Fruit fly (Drosophila melanogaster) whole organism, prepupa: Measurements from ENCODE around the gene M6.

Experiments
- Blimp-1 ChIP-seq: fragments of 200-800 bp; sonication (Bioruptor generic); optimal IDR thresholded peaks from 3 replicates; lab custom pipeline; 2017; ENCODE audit warnings: missing biosample characterization, missing genetic modification characterization, mild to moderate bottlenecking, moderate library complexity, missing genetic modification reagents
- CG11294 ChIP-seq: fragments of 200-800 bp; sonication (Bioruptor generic); IDR thresholded peaks from 2 replicates; pipeline ENCODE4 v1.3.6; 2022; ENCODE audit warnings: missing biosample characterization, missing genetic modification characterization
- CG11762 ChIP-seq: fragments of 200-800 bp; sonication (Bioruptor generic); optimal IDR thresholded peaks from 3 replicates; lab custom pipeline; 2016; ENCODE audit warnings: missing biosample characterization, missing genetic modification characterization; ENCODE audit not compliant: insufficient read depth
- CG1621 ChIP-seq: fragments of 200-800 bp; sonication (Bioruptor generic); optimal IDR thresholded peaks from 3 replicates; lab custom pipeline; 2018; ENCODE audit warnings: missing biosample characterization, mild to moderate bottlenecking, missing genetic modification characterization
- CG3032 ChIP-seq: fragments of 200-800 bp; optimal IDR thresholded peaks from 2 replicates; lab custom pipeline; 2019; ENCODE audit warnings: missing biosample characterization, mild to moderate bottlenecking, missing genetic modification characterization, moderate library complexity
- CG31627 ChIP-seq: fragments of 200-800 bp; sonication (Bioruptor generic); optimal IDR thresholded peaks from 3 replicates; lab custom pipeline; 2016; ENCODE audit warnings: missing biosample characterization, missing genetic modification characterization
- CG3919 ChIP-seq: fragments of 200-800 bp; sonication (Bioruptor generic); optimal IDR thresholded peaks from 3 replicates; lab custom pipeline; 2016; ENCODE audit warnings: missing biosample characterization, missing genetic modification characterization
- CG6163 ChIP-seq: fragments of 200-800 bp; sonication (Bioruptor generic); IDR thresholded peaks from 3 replicates; pipeline ENCODE4 v1.3.6; 2022; ENCODE audit warnings: missing biosample characterization, missing genetic modification characterization
- CG6276 ChIP-seq: fragments of 200-800 bp; sonication (Bioruptor generic); optimal IDR thresholded peaks from 2 replicates; lab custom pipeline; 2017; ENCODE audit warnings: missing biosample characterization, mild to moderate bottlenecking, missing genetic modification characterization
- CG6792 ChIP-seq: fragments of 200-800 bp; sonication (Bioruptor generic); optimal IDR thresholded peaks from 3 replicates; lab custom pipeline; 2016; ENCODE audit warnings: missing biosample characterization, missing genetic modification characterization
- CG6808 ChIP-seq: fragments of 200-800 bp; sonication (Bioruptor generic); optimal IDR thresholded peaks from 3 replicates; lab custom pipeline; 2017; ENCODE audit warnings: missing biosample characterization, missing genetic modification characterization, mild to moderate bottlenecking, moderate library complexity, missing genetic modification reagents
- CG7368 ChIP-seq: fragments of 200-800 bp; sonication (Bioruptor generic); optimal IDR thresholded peaks from 3 replicates; lab custom pipeline; 2016; ENCODE audit warnings: missing biosample characterization, missing genetic modification characterization
- CG8119 ChIP-seq: fragments of 200-800 bp; sonication (Bioruptor generic); IDR thresholded peaks from 3 replicates; pipeline ENCODE4 v1.3.6; 2022; ENCODE audit warnings: missing biosample characterization, missing genetic modification characterization
- CG8319 ChIP-seq: fragments of 200-800 bp; sonication (Bioruptor generic); optimal IDR thresholded peaks from 3 replicates; lab custom pipeline; 2016; ENCODE audit warnings: missing biosample characterization, missing genetic modification characterization
- CG8632 ChIP-seq: fragments of 200-800 bp; sonication (Bioruptor generic); optimal IDR thresholded peaks from 3 replicates; lab custom pipeline; 2016; ENCODE audit warnings: missing biosample characterization, missing genetic modification characterization
- CG9139 ChIP-seq: fragments of 200-800 bp; sonication (Bioruptor generic); optimal IDR thresholded peaks from 3 replicates; lab custom pipeline; 2017; ENCODE audit warnings: missing biosample characterization, mild to moderate bottlenecking, missing genetic modification characterization
- Eip75B ChIP-seq: fragments of 200-800 bp; sonication (Bioruptor generic); optimal IDR thresholded peaks from 3 replicates; lab custom pipeline; 2016; ENCODE audit warnings: missing biosample characterization, missing genetic modification characterization
- Ets96B ChIP-seq: fragments of 200-800 bp; optimal IDR thresholded peaks from 2 replicates; lab custom pipeline; 2019; ENCODE audit warnings: missing biosample characterization, mild to moderate bottlenecking, missing genetic modification characterization, moderate library complexity
- Gug ChIP-seq: fragments of 200-800 bp; sonication (Bioruptor generic); IDR thresholded peaks from 2 replicates; pipeline ENCODE4 v1.3.6; 2022; ENCODE audit warnings: missing biosample characterization, missing genetic modification characterization
- Hr39 ChIP-seq: fragments of 200-800 bp; sonication (Bioruptor generic); optimal IDR thresholded peaks from 2 replicates; lab custom pipeline; 2016; ENCODE audit warnings: missing biosample characterization, missing genetic modification characterization
- Lpt ChIP-seq: fragments of 200-800 bp; sonication (Bioruptor generic); optimal IDR thresholded peaks from 3 replicates; lab custom pipeline; 2016; ENCODE audit warnings: missing biosample characterization, missing genetic modification characterization
- OdsH ChIP-seq: fragments of 200-800 bp; sonication (Bioruptor generic); optimal IDR thresholded peaks from 3 replicates; lab custom pipeline; 2016; ENCODE audit warnings: missing biosample characterization, missing genetic modification characterization
- Sox102F ChIP-seq: fragments of 200-800 bp; sonication (Bioruptor generic); optimal IDR thresholded peaks from 2 replicates; lab custom pipeline; 2016; ENCODE audit warnings: missing biosample characterization, mild to moderate bottlenecking, missing genetic modification characterization
- achi ChIP-seq: fragments of 200-800 bp; sonication (Bioruptor generic); optimal IDR thresholded peaks from 3 replicates; lab custom pipeline; 2016; ENCODE audit warnings: missing biosample characterization, missing genetic modification characterization
- acj6 ChIP-seq: fragments of 200-800 bp; sonication (Bioruptor generic); optimal IDR thresholded peaks from 3 replicates; lab custom pipeline; 2016; ENCODE audit warnings: missing biosample characterization, missing genetic modification characterization
- cyc ChIP-seq: fragments of 200-800 bp; sonication (Bioruptor generic); optimal IDR thresholded peaks from 3 replicates; lab custom pipeline; 2016; ENCODE audit warnings: missing biosample characterization, missing genetic modification characterization
- dac ChIP-seq: fragments of 200-800 bp; sonication (Bioruptor generic); optimal IDR thresholded peaks from 2 replicates; lab custom pipeline; 2017; ENCODE audit warnings: missing biosample characterization, mild to moderate bottlenecking, missing genetic modification characterization
- dsx ChIP-seq: fragments of 200-800 bp; optimal IDR thresholded peaks from 3 replicates; lab custom pipeline; 2019; ENCODE audit warnings: missing biosample characterization, mild to moderate bottlenecking, missing genetic modification characterization, moderate library complexity; ENCODE audit not compliant: poor library complexity, severe bottlenecking
- eg ChIP-seq: fragments of 200-800 bp; sonication (Bioruptor generic); IDR thresholded peaks from 3 replicates; pipeline ENCODE4 v1.3.6; 2022; ENCODE audit warnings: missing biosample characterization, missing genetic modification characterization
- esn ChIP-seq: fragments of 200-800 bp; sonication (Bioruptor generic); optimal IDR thresholded peaks from 2 replicates; lab custom pipeline; 2016; ENCODE audit warnings: missing biosample characterization, mild to moderate bottlenecking, missing genetic modification characterization, moderate library complexity
- fd59A ChIP-seq: fragments of 200-800 bp; sonication (Bioruptor generic); optimal IDR thresholded peaks from 2 replicates; lab custom pipeline; 2017; ENCODE audit warnings: missing biosample characterization, mild to moderate bottlenecking, missing genetic modification characterization, missing genetic modification reagents
- fkh ChIP-seq: fragments of 200-800 bp; sonication (Bioruptor generic); optimal IDR thresholded peaks from 3 replicates; lab custom pipeline; 2017; ENCODE audit warnings: missing biosample characterization, mild to moderate bottlenecking, missing genetic modification characterization, moderate library complexity
- lz ChIP-seq: fragments of 200-800 bp; sonication (Bioruptor generic); optimal IDR thresholded peaks from 3 replicates; lab custom pipeline; 2016; ENCODE audit warnings: missing biosample characterization, missing genetic modification characterization
- pdm3 ChIP-seq: fragments of 200-800 bp; sonication (Bioruptor generic); optimal IDR thresholded peaks from 3 replicates; lab custom pipeline; 2016; ENCODE audit warnings: missing biosample characterization, missing genetic modification characterization
- salr ChIP-seq, 2 experiments: fragments of 200-800 bp; sonication (Bioruptor generic); optimal IDR thresholded peaks; 3 replicates each; lab custom pipeline; 2016 to 2018; ENCODE audit warnings: missing biosample characterization in 2 of 2, missing genetic modification characterization in 2 of 2, mild to moderate bottlenecking in 1 of 2
- spab ChIP-seq: fragments of 200-800 bp; sonication (Bioruptor generic); optimal IDR thresholded peaks from 2 replicates; lab custom pipeline; 2017; ENCODE audit warnings: missing biosample characterization, mild to moderate bottlenecking, missing genetic modification characterization, missing genetic modification reagents
- ss ChIP-seq, 2 experiments: fragments of 200-800 bp; sonication (Bioruptor generic); optimal IDR thresholded peaks; 2 replicates in 1 of 2; 3 replicates in 1 of 2; lab custom pipeline; 2017 to 2018; ENCODE audit warnings: mild to moderate bottlenecking in 2 of 2, missing biosample characterization in 2 of 2, missing genetic modification characterization in 2 of 2, moderate library complexity in 1 of 2
- topi ChIP-seq: fragments of 200-800 bp; sonication (Bioruptor generic); optimal IDR thresholded peaks from 3 replicates; lab custom pipeline; 2016; ENCODE audit warnings: missing biosample characterization, missing genetic modification characterization
- vri ChIP-seq: fragments of 200-800 bp; sonication (Bioruptor generic); optimal IDR thresholded peaks from 3 replicates; lab custom pipeline; 2016; ENCODE audit warnings: missing biosample characterization, mild to moderate bottlenecking, missing genetic modification characterization

The M6 gene

DNA sequence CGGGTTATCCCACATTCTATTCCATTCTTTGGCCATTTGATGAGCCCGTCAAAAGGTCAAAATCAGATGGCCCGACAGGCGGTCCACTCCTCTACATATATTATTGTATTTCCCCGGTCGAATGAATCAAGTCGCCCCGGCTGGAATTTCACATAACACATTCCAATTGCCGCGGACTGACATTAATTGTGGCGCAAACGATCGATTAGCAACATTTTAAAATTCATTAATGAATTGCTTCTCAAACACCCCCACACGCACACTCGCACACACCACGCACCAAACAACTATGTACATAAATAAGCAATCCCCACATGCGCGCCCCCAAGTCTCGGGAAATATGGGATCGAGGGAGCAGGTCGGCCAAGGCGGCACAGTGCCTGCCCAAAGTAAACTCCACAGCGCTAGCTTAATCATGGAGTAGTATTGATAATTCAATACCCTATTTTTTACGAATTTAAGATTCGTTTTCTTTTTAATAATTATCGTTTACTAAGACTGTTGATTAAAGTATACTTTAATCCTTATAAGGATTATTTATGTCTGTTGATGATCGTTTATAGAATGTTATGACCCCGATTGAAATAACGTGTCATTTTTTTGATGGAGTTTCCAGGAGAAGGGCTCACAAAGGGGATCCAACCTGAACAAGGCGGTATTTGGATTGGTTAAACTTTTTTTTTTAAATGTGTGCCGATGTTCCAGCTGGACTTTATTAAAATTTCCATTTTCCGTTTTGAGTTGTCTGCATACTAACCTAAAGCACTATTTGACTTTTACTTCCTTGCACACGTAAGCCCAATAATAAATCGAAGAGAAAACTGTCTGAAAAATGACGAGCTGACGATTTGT lies 42.2 kb upstream of the M6 start:
- TF ChIP-seq acj6 (GFP tag; lab: Kevin White, UChicago) (no peak), CG9139 (GFP tag; lab: Kevin White, UChicago) (no peak), CG6276 (GFP tag; lab: Kevin White, UChicago) (no peak), Hr39 (GFP tag; lab: Kevin White, UChicago) (no peak), CG1621 (tag; lab: Kevin White, UChicago) (no peak), dsx (GFP tag; lab: Kevin White, UChicago) (no peak), Blimp-1 (GFP tag; lab: Kevin White, UChicago) (no peak), fd59A (GFP tag; lab: Kevin White, UChicago) (no peak), Sox102F (GFP tag; lab: Kevin White, UChicago) (no peak), CG11294 (GFP tag; lab: Robert Waterston, UW) (no peak), Gug (GFP tag; lab: Robert Waterston, UW) (no peak), Eip75B (no peak), Ets96B (no peak)

DNA sequence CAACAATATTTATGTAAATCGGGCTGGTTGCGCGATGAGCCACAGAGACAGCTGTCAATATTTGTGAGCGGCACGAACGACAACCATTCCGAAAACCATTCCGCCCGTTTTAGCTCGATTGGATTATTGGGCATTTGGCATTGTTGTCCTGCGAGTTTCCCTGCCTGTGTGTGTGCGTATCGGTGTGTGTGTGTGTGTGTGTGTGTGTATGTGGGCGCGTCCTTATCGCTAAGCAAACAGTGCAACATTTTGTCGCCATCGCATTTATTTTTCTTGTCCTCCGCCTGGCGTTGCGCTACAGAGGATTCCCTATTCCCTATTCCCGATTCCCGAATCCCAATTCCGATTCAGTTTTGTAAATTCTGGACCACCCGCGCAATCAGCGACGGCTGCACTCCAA lies 35.8 kb upstream of the M6 start:
- TF ChIP-seq CG31627 (GFP tag; lab: Kevin White, UChicago): no peak
- peak; percentile 1 for TF ChIP-seq fkh (GFP tag; lab: Kevin White, UChicago)
- TF ChIP-seq, all 60 proteins: peak for 1

DNA sequence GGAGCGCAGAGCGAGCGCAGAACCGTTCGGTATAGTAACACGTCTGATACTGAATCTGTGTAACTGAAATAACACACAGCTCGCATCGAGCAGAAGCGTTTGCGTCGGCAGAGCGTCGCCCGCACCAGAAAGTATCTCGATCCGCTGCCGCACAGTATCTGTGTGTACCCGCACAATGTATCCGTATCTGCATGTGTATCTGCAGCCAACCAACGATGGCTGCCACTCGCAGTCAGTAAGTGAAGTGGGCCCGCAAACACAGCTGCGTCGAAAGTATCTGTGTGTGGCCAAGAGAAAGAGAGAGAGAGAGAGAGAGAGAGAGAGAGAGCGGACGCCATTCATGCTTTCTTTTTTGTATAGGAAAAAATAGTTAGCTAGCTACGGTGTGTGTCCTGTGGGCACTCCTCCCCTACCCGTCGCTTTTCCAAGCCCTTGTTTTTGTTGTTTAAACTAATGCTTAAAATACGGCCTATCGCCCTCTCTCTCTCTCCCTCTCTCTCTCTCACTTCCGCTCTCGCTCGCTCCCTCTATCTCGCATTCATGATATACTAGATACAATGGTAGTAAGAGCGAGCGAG lies 31.1 kb upstream of the M6 start, which contains the start of gene croc:
TSS of gene croc (minus strand) at position 51 of the 578 bp plus-strand sequence.
- TF ChIP-seq dac (no peak), fkh (GFP tag; lab: Kevin White, UChicago) (peak; percentile 75), dsx (GFP tag; lab: Kevin White, UChicago) (peak; percentile 66)

DNA sequence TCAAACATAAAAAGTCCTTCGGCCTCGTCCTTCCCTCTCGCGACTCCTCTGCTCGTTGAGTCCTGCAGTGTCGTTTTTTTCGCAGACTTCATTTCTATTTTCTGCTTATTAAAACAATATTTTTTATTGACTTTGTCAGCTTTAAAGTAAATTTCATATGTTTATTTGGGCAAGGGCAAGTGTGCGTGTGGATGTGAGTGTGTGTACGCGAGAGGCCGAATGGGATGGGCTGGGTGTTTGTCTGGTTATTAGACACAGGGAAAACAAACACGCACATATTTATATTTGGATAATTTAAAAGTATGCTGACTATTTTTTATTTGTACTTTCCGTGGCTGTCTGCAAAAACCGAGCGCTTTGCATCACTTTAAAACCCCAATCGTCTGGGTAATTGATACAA lies 29.8 kb upstream of the M6 start:
- TF ChIP-seq Blimp-1 (GFP tag; lab: Kevin White, UChicago): no peak
- TF ChIP-seq fkh (GFP tag; lab: Kevin White, UChicago): peak; percentile 23

DNA sequence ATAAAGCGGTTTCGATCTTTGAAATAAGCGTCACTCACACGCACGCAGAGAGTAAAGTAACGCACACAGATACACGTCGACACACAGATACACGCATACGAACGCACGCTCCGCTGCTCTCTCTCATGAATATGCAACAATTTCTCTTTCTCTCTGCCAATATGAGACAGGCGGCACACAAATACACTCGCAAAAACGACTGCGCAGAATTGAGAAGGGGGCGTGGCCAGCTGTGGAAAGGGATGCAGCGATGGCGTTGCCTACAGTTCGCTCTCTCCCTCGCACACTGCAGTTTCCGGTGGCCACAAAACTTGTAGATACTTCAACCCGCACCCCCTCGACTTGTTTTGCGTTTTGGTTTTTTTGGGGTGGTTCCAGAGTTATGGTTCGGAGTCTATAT lies 28.0 kb upstream of the M6 start:
- TF ChIP-seq esn (peak; percentile 76), Lpt (GFP tag; lab: Kevin White, UChicago) (peak; percentile 16), ss (GFP tag; optimal IDR thresholded peaks at IDR 0.05; lab: Kevin White, UChicago) (peak; percentile 30 to 79), CG3919 (GFP tag; lab: Kevin White, UChicago) (peak; percentile 89), CG11762 (GFP tag; lab: Kevin White, UChicago) (peak; percentile 63), pdm3 (GFP tag; lab: Kevin White, UChicago) (peak; percentile 73), achi (GFP tag; lab: Kevin White, UChicago) (peak; percentile 76), Ets96B (no peak), salr (GFP tag; optimal IDR thresholded peaks at IDR 0.05; lab: Kevin White, UChicago) (peak in 1 of 2 experiments; percentile 71), Sox102F (GFP tag; lab: Kevin White, UChicago) (peak; percentile 67), CG8632 (GFP tag; lab: Kevin White, UChicago) (peak; percentile 64), CG1621 (tag; lab: Kevin White, UChicago) (peak; percentile 63), eg (peak; percentile 83), CG11294 (GFP tag; lab: Robert Waterston, UW) (no peak), CG8119 (no peak), CG9139 (GFP tag; lab: Kevin White, UChicago) (peak; percentile 60), dac (peak; percentile 59), CG6792 (peak; percentile 68), CG3032 (tag; lab: Kevin White, UChicago) (no peak), vri (GFP tag; lab: Kevin White, UChicago) (no peak), lz (GFP tag; lab: Kevin White, UChicago) (peak; percentile 71), CG8319 (peak; percentile 78), CG6808 (GFP tag; lab: Kevin White, UChicago) (peak; percentile 56), spab (peak; percentile 36), CG7368 (GFP tag; lab: Kevin White, UChicago) (peak; percentile 87), OdsH (GFP tag; lab: Kevin White, UChicago) (peak; percentile 73), topi (GFP tag; lab: Kevin White, UChicago) (peak; percentile 63), fkh (GFP tag; lab: Kevin White, UChicago) (peak; percentile 54), CG6163 (peak; percentile 87), cyc (GFP tag; lab: Kevin White, UChicago) (peak; percentile 66)
